Worm (Caenorhabditis elegans) whole organism, L4/young adult: ENCODE results near the gene F31B9.2.

ENCODE experiments used
- W03F9.2 ChIP-seq: fragments of 150-350 bp; optimal IDR thresholded peaks from 2 replicates; lab custom pipeline; 2014; ENCODE audit warnings: missing biosample characterization, missing genetic modification characterization
- dao-5 ChIP-seq: sonication (generic microtip); optimal IDR thresholded peaks from 2 replicates; lab custom pipeline; 2016; ENCODE audit warnings: missing genotype, missing genetic modification characterization, moderate library complexity, missing compliant biosample characterization
- him-1 ChIP-seq: sonication (generic microtip); optimal IDR thresholded peaks from 2 replicates; lab custom pipeline; 2016; ENCODE audit warnings: missing genotype, missing genetic modification reagents, missing genetic modification characterization, missing compliant biosample characterization

DNA sequence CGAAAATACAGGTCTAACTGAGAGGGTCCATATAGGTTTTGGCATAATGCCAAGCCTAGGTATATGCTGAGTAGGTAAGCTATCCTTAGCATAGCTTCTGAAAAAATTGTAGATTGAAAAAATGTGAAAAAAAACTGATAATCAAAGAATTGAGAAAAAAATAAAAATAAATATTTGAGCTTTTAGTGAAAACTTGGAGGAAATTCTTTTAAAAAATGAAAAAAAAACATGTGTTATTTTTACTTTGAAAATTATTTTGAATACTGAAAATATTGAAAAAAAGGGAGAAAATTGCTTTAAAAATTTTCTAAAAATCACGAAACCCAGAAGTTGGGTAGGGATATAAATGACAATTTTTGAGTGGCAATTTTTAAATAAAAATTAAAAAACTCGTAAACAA, 29.7 kb upstream of the F31B9.2 start, which contains the start of gene F53H4.3:
- TF ChIP-seq dao-5 (tag; lab: Kevin White, UChicago) (no peak), W03F9.2 (no peak), him-1 (tag; lab: Kevin White, UChicago) (no peak)
